Worm (Caenorhabditis elegans): Measurements from ENCODE around the gene cab-1.

Gene cab-1

DNA sequence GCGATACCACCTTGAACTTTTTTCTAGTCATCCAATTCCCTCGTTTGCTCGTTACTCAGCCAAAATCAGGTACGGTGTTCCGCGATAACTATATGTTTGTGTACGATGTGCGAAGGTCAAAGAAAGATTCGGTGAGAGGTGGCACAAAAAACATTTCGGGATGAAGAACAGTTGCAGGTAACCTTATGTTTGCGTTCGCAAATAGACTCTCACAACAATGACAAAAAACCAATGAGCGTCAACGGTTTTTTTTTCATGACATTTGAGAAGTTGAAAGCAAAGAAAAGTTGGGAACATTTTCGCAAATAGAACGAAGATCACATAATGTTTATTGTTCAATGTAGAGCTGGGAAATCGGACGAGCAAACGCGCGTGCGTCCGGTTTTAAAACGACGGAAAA is 50.0 kb downstream of the cab-1 start:
- TF ChIP-seq pag-3 (tag; optimal IDR thresholded peaks at IDR 0.05; ENCODE audit: borderline replicate concordance, insufficient read depth) (no peak), efl-1 (optimal IDR thresholded peaks at IDR 0.05) (no peak), efl-1 (GFP tag; optimal IDR thresholded peaks at IDR 0.05 in 1 of 2) (peak in 1 of 2 experiments; percentile 13)

ce11 chrX:12160002-12160690 is 52.6 kb downstream of the cab-1 start, which contains the start of gene F57G12.2:
F57G12.2 (minus strand) TSS chrX:12160052.
- TF ChIP-seq nhr-85 (tag) = peak; percentile 73
- TF ChIP-seq hlh-17 (GFP tag; optimal IDR thresholded peaks at IDR 0.05; ENCODE audit: borderline replicate concordance) = no peak
- no peak for TF ChIP-seq Y116A8C.19 (tag; optimal IDR thresholded peaks at IDR 0.05; ENCODE audit: borderline replicate concordance)
- no peak for TF ChIP-seq pax-3 (tag; optimal IDR thresholded peaks at IDR 0.05)
- no peak for TF ChIP-seq lir-3 (tag; optimal IDR thresholded peaks at IDR 0.05; ENCODE audit: poor library complexity)
- TF ChIP-seq nhr-71 (tag; optimal IDR thresholded peaks at IDR 0.05) = no peak
- peak; percentile 24 for TF ChIP-seq ztf-4 (tag; optimal IDR thresholded peaks at IDR 0.05)
- no peak for TF ChIP-seq vab-15 (tag; optimal IDR thresholded peaks at IDR 0.05)
- TF ChIP-seq nhr-28 (tag; optimal IDR thresholded peaks at IDR 0.05) = no peak
- TF ChIP-seq blmp-1 (tag; optimal IDR thresholded peaks at IDR 0.05) = peak; percentile 54
- no peak for TF ChIP-seq ces-1 (GFP tag; optimal IDR thresholded peaks at IDR 0.05)
- no peak for TF ChIP-seq nhr-12 (tag; optimal IDR thresholded peaks at IDR 0.05)
- no peak for TF ChIP-seq irx-1 (tag; optimal IDR thresholded peaks at IDR 0.05)
- no peak for TF ChIP-seq C04F5.9 (tag; optimal IDR thresholded peaks at IDR 0.05)
- TF ChIP-seq dsc-1 (tag; optimal IDR thresholded peaks at IDR 0.05) = no peak
- TF ChIP-seq alr-1 (tag; optimal IDR thresholded peaks at IDR 0.05; ENCODE audit: borderline replicate concordance) = no peak
- TF ChIP-seq aly-2 (tag; optimal IDR thresholded peaks at IDR 0.05) = no peak
- no peak for TF ChIP-seq lin-35 (GFP tag; optimal IDR thresholded peaks at IDR 0.05)
- TF ChIP-seq nhr-237 (tag; optimal IDR thresholded peaks at IDR 0.05) = no peak
- no peak for TF ChIP-seq tbx-2 (tag; optimal IDR thresholded peaks at IDR 0.05)
- TF ChIP-seq grh-1 (GFP tag; IDR thresholded peaks at IDR 0.05) = peak; percentile 71; the same call in 1 of the 2 replicates
- no peak for TF ChIP-seq aha-1 (tag; optimal IDR thresholded peaks at IDR 0.05)
- TF ChIP-seq egl-13 (tag; optimal IDR thresholded peaks at IDR 0.05) = no peak
- TF ChIP-seq efl-3 (GFP tag; optimal IDR thresholded peaks at IDR 0.05) = no peak

- TF ChIP-seq zag-1 (tag; optimal IDR thresholded peaks at IDR 0.05) (no peak), elt-2 (tag; optimal IDR thresholded peaks at IDR 0.05) (no peak), irx-1 (tag; optimal IDR thresholded peaks at IDR 0.05) (no peak), nhr-77 (tag; optimal IDR thresholded peaks at IDR 0.05) (no peak), ces-1 (GFP tag; optimal IDR thresholded peaks at IDR 0.05) (no peak), mab-9 (GFP tag; IDR thresholded peaks at IDR 0.05) (no peak), mep-1 (tag; optimal IDR thresholded peaks at IDR 0.05) (peak; percentile 0), aly-2 (tag; optimal IDR thresholded peaks at IDR 0.05) (no peak), C04F5.9 (tag; optimal IDR thresholded peaks at IDR 0.05) (no peak), nhr-84 (tag; optimal IDR thresholded peaks at IDR 0.05) (no peak), ama-1 (optimal IDR thresholded peaks at IDR 0.05) (no peak), ztf-4 (tag; optimal IDR thresholded peaks at IDR 0.05) (no peak), skn-1 (tag; optimal IDR thresholded peaks at IDR 0.05) (no peak), nhr-12 (tag; optimal IDR thresholded peaks at IDR 0.05) (no peak), unc-98 (GFP tag; IDR thresholded peaks at IDR 0.05) (no peak), mdl-1 (tag; optimal IDR thresholded peaks at IDR 0.05) (no peak), isw-1 (GFP tag; IDR thresholded peaks at IDR 0.05) (no peak), ets-5 (GFP tag; IDR thresholded peaks at IDR 0.05) (no peak), nhr-85 (tag) (no peak), egl-13 (tag; optimal IDR thresholded peaks at IDR 0.05) (no peak), jun-1 (tag; optimal IDR thresholded peaks at IDR 0.05) (no peak), pqm-1 (tag; optimal IDR thresholded peaks at IDR 0.05) (no peak), pax-3 (tag; optimal IDR thresholded peaks at IDR 0.05) (peak; percentile 18), dsc-1 (tag; optimal IDR thresholded peaks at IDR 0.05) (peak; percentile 91), snpc-4 (tag; optimal IDR thresholded peaks at IDR 0.05) (no peak), fkh-8 (tag; optimal IDR thresholded peaks at IDR 0.05) (peak; percentile 71), dpl-1 (GFP tag; optimal IDR thresholded peaks at IDR 0.05) (no peak), ztf-11 (tag; optimal IDR thresholded peaks at IDR 0.05) (no peak), lin-15B (tag; optimal IDR thresholded peaks at IDR 0.05) (no peak), unc-30 (tag; optimal IDR thresholded peaks at IDR 0.05) (no peak), rnt-1 (tag; optimal IDR thresholded peaks at IDR 0.05) (peak; percentile 25), unc-62 (GFP tag; optimal IDR thresholded peaks at IDR 0.05) (no peak), lin-35 (GFP tag; optimal IDR thresholded peaks at IDR 0.05) (no peak)
Observed at ce11 chrX:12158641-12159040, 54.1 kb downstream of the cab-1 start.

Data from whole organism, L1 larva.